Worm (Caenorhabditis elegans): Measurements from ENCODE around the gene pept-2.

ce11 chrIV:10842705-10843364 lies 52.4 kb downstream of the pept-2 start, which contains the start of gene T11G6.5:
- no peak for TF ChIP-seq snpc-4 (GFP tag; optimal IDR thresholded peaks at IDR 0.05)
- peak in 1 of 4 experiments; percentile 13 for TF ChIP-seq snpc-4 (tag; optimal IDR thresholded peaks at IDR 0.05)
- no peak for TF ChIP-seq ceh-27 (GFP tag; optimal IDR thresholded peaks at IDR 0.05)
- TF ChIP-seq unc-62 (GFP tag; optimal IDR thresholded peaks at IDR 0.05) = no peak
- no peak for TF ChIP-seq K11D2.4 (GFP tag; IDR thresholded peaks at IDR 0.05)
- TF ChIP-seq tbx-9 (tag; optimal IDR thresholded peaks at IDR 0.05; ENCODE audit: borderline replicate concordance) = no peak
- no peak for TF ChIP-seq chd-7 (tag; optimal IDR thresholded peaks at IDR 0.05)
- no peak for TF ChIP-seq let-526 (GFP tag; IDR thresholded peaks at IDR 0.05)
- no peak for TF ChIP-seq nfyb-1 (GFP tag; IDR thresholded peaks at IDR 0.05)
